Worm (Caenorhabditis elegans): ENCODE data around the gene ZK673.2.

Gene ZK673.2

DNA sequence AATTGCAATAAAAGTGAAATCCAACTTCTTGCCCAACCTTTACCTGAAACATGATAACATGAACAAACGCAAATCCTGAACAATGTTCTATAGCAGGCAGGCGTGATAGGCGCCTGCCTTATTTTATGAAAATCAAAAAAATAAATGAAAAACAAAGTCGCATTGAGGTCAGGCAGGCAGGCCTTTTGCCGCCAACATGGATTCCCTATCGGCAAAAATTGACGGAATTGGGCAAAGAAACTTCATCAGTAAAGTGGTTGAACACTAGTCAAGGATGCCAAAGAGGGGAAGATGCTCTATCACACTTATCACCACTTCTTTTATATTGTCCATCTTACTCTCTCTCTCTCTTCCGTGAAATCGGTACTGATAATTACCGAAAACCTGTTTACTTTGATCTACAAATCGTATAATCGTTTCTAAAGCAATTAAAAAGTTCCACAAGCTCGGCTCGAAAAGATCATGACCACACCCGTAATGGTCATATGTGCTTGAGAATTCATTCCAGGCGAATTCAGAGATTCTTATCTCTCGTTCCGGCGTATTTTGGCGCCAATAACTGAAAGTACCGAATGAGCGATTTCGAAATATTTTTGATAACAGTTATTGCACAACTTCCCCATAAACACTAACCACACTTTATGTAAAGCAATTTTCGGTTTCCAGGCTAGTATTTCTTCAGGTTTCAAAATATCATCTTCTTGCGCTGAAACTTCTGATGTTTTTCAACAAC lies 33.9 kb downstream of the ZK673.2 start, which contains the start of the genes clec-60 and ZK666.11:
TSS of gene clec-60 (minus strand) at position 51 of the 733 bp plus-strand sequence.
TSS of gene ZK666.11 (plus strand) at position 699 of the 733 bp plus-strand sequence.
- TF ChIP-seq nhr-85 (tag) (peak; percentile 21), hlh-17 (GFP tag; optimal IDR thresholded peaks at IDR 0.05; ENCODE audit: borderline replicate concordance) (no peak), nhr-12 (tag; optimal IDR thresholded peaks at IDR 0.05) (no peak), dsc-1 (tag; optimal IDR thresholded peaks at IDR 0.05) (no peak), unc-30 (tag; optimal IDR thresholded peaks at IDR 0.05) (no peak), egl-13 (tag; optimal IDR thresholded peaks at IDR 0.05) (no peak), nhr-76 (tag; optimal IDR thresholded peaks at IDR 0.05) (no peak), sup-37 (GFP tag; optimal IDR thresholded peaks at IDR 0.05) (no peak), efl-1 (optimal IDR thresholded peaks at IDR 0.05) (no peak), efl-1 (GFP tag; optimal IDR thresholded peaks at IDR 0.05 in 1 of 2) (peak in 1 of 2 experiments; percentile 56), aly-2 (tag; optimal IDR thresholded peaks at IDR 0.05) (no peak), nhr-47 (tag; optimal IDR thresholded peaks at IDR 0.05) (no peak)

DNA sequence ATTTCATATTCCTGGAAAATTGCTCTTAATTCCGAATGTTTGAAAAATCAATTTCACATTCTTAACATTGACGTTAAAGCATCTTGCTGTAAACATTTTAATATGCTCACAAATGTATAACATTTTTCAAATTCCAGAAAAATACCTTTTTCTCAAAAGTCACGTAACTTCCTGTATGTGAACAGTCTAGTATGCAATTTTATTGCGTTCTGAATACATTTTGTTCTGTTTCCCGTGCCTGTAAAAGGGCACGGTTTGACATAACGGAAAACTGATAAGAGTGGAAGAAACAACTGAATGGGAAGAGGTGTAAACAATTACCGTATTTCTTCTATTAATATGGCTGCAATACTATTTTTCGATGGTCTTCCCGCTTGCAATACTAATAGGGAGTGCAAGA lies 34.8 kb downstream of the ZK673.2 start:
- TF ChIP-seq ceh-8 (GFP tag; optimal IDR thresholded peaks at IDR 0.05) (no peak), aly-2 (tag; optimal IDR thresholded peaks at IDR 0.05) (no peak), nhr-11 (tag; optimal IDR thresholded peaks at IDR 0.05) (no peak), nhr-85 (tag) (no peak), lin-14 (GFP tag; optimal IDR thresholded peaks at IDR 0.05) (no peak), sptf-1 (tag; optimal IDR thresholded peaks at IDR 0.05) (no peak), ztf-4 (tag; optimal IDR thresholded peaks at IDR 0.05) (no peak), ceh-82 (tag; optimal IDR thresholded peaks at IDR 0.05) (no peak), unc-98 (GFP tag; IDR thresholded peaks at IDR 0.05) (no peak), nhr-19 (GFP tag; conservative IDR thresholded peaks at IDR 0.05) (no peak), nhr-12 (tag; optimal IDR thresholded peaks at IDR 0.05) (no peak), zip-4 (GFP tag; optimal IDR thresholded peaks at IDR 0.05) (no peak), hlh-4 (tag; optimal IDR thresholded peaks at IDR 0.05) (no peak), nhr-20 (tag; optimal IDR thresholded peaks at IDR 0.05) (no peak), tlp-1 (tag; optimal IDR thresholded peaks at IDR 0.05) (no peak), elt-2 (tag; optimal IDR thresholded peaks at IDR 0.05) (no peak), nhr-47 (tag; optimal IDR thresholded peaks at IDR 0.05) (no peak), sox-4 (tag; optimal IDR thresholded peaks at IDR 0.05) (no peak)

DNA sequence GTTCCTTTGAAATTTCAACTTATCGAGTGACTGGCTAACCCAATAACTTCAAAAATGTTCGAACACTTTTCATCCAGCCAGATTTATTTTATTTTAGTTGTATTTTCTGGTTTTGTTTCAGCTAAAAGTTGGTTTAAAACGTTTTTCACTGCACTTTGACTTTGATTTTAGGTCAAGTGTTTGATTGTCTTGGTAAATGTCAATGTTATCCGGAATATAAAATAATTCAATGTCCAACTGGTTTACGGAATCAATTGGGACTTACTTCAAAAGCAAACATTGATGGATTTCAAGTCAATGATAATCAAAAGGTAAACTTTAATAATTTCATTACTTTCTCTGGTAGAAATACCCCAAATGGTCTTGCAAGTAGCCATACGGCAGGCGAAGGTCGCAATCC lies 35.8 kb downstream of the ZK673.2 start:
- TF ChIP-seq hlh-17 (GFP tag; optimal IDR thresholded peaks at IDR 0.05; ENCODE audit: borderline replicate concordance) (no peak), ceh-88 (GFP tag; IDR thresholded peaks at IDR 0.05) (no peak), nhr-90 (tag; optimal IDR thresholded peaks at IDR 0.05; ENCODE audit: poor library complexity) (no peak), elt-3 (tag; optimal IDR thresholded peaks at IDR 0.05) (no peak), lin-15B (tag; optimal IDR thresholded peaks at IDR 0.05) (no peak)

DNA sequence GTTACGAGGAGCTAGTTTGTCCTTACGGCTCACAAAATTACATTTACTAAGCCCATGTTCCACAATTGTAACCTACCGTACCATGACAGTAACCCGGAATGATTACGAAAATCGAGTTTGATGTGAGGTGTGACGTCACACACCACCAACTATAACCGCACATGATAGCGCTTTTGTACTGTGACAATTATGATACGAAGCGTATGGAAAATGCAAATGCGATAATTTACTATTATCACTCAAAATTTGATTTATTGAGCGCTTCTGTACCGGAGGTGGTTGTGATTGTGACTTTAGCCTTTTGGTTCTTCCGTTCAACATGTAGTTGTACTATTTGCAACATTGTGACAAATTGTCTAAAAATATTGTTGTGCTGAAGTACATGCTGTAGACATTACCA lies 37.6 kb downstream of the ZK673.2 start:
- TF ChIP-seq hlh-4 (tag; optimal IDR thresholded peaks at IDR 0.05) (no peak), C04F5.9 (tag; optimal IDR thresholded peaks at IDR 0.05) (no peak), efl-1 (optimal IDR thresholded peaks at IDR 0.05) (no peak), efl-1 (GFP tag; optimal IDR thresholded peaks at IDR 0.05 in 1 of 2) (peak in 1 of 2 experiments; percentile 86), C34B4.2 (tag; optimal IDR thresholded peaks at IDR 0.05) (no peak), alr-1 (tag; optimal IDR thresholded peaks at IDR 0.05; ENCODE audit: borderline replicate concordance) (no peak), dsc-1 (tag; optimal IDR thresholded peaks at IDR 0.05) (no peak), skn-1 (tag; optimal IDR thresholded peaks at IDR 0.05) (no peak), ceh-82 (tag; optimal IDR thresholded peaks at IDR 0.05) (no peak), lin-35 (GFP tag; optimal IDR thresholded peaks at IDR 0.05) (no peak), dpl-1 (GFP tag; optimal IDR thresholded peaks at IDR 0.05) (no peak), nhr-84 (tag; optimal IDR thresholded peaks at IDR 0.05) (no peak), ztf-11 (tag; optimal IDR thresholded peaks at IDR 0.05) (no peak), elt-2 (tag; optimal IDR thresholded peaks at IDR 0.05) (peak; percentile 46), swsn-7 (tag; optimal IDR thresholded peaks at IDR 0.05) (no peak), jun-1 (tag; optimal IDR thresholded peaks at IDR 0.05) (no peak), nhr-47 (tag; optimal IDR thresholded peaks at IDR 0.05) (no peak), fkh-4 (tag; optimal IDR thresholded peaks at IDR 0.05; ENCODE audit: borderline replicate concordance) (no peak)
